Worm (Caenorhabditis elegans): ENCODE measurements around the gene srt-50.

srt-50 gene

DNA sequence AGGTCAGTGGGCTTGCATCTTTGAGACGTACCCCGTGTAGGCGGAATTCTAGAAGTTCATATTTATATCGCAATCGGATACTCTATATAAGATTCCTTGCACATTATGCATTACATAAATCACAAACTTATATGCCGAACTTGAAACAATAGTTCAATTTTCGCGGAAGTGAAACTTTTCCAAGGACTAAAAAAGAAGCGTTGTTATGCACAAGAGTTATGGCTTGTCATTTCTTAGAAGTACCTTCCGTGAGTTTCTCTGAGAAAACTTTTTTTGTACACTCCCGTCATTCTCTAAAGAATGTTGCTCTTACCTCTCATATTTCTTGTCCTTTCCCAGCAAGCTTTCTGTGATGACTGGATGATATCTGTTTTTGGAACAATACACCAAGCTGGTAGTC, 43.9 kb downstream of the srt-50 start, which contains the start of gene M199.136:
M199.136 (plus strand) TSS at position 301 of the 400 bp plus-strand sequence.
- TF ChIP-seq T26A8.4 (GFP tag; IDR thresholded peaks at IDR 0.05) (no peak), R02D3.7 (tag; optimal IDR thresholded peaks at IDR 0.05) (no peak), tra-1 (GFP tag; IDR thresholded peaks at IDR 0.05) (no peak), aly-2 (tag; optimal IDR thresholded peaks at IDR 0.05) (no peak), daf-8 (GFP tag; IDR thresholded peaks at IDR 0.05) (no peak), unc-62 (GFP tag; optimal IDR thresholded peaks at IDR 0.05 in 1 of 2) (no peak), unc-62 (tag; optimal IDR thresholded peaks at IDR 0.05) (no peak), madf-9 (GFP tag; conservative IDR thresholded peaks at IDR 0.05) (no peak), unc-130 (GFP tag; optimal IDR thresholded peaks at IDR 0.05) (no peak)

- TF ChIP-seq set-16 (GFP tag; IDR thresholded peaks at IDR 0.05) (peak; percentile 62; the same call in 1 of the 2 replicates), zag-1 (tag; optimal IDR thresholded peaks at IDR 0.05) (no peak), aly-2 (tag; optimal IDR thresholded peaks at IDR 0.05) (no peak), snpc-1.2 (GFP tag; IDR thresholded peaks at IDR 0.05) (peak; percentile 94), mdt-29 (GFP tag; IDR thresholded peaks at IDR 0.05) (0 out of 2 replicates have a peak, but pooled peaks have one; percentile 43)
Observed at ce11 chrIV:15119268-15119667, 44.8 kb downstream of the srt-50 start.

DNA sequence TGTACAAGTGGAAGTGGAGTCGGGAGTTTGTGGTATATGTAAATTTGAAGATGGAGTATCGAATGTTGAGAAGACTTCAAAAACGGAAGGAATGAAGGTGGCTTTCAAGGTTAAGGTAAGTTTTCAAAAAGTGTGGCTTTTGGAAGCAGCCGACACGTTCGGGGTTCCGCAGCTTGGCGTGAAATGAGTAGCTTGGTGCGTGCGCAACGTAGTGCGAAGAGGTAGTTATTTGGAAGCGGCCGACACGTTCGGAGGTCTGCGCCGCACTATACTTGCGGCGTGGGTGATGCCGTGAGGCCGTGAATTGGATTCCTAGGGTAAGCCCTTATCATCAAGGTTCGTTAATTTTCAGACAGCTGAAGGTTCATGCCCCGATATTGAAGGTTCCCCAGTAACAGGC, 46.3 kb downstream of the srt-50 start, which contains the start of gene clec-189:
clec-189 (plus strand) TSS at position 92 of the 400 bp plus-strand sequence.
- TF ChIP-seq snpc-1.2 (GFP tag; IDR thresholded peaks at IDR 0.05) (peak; percentile 80), nhr-111 (GFP tag; optimal IDR thresholded peaks at IDR 0.05) (no peak), Y75B8A.6 (GFP tag; IDR thresholded peaks at IDR 0.05) (no peak), dve-1 (tag; optimal IDR thresholded peaks at IDR 0.05; ENCODE audit: insufficient read depth) (no peak), set-16 (GFP tag; IDR thresholded peaks at IDR 0.05) (0 out of 2 replicates have a peak, but pooled peaks have one; percentile 19), daf-8 (GFP tag; IDR thresholded peaks at IDR 0.05) (no peak)

DNA sequence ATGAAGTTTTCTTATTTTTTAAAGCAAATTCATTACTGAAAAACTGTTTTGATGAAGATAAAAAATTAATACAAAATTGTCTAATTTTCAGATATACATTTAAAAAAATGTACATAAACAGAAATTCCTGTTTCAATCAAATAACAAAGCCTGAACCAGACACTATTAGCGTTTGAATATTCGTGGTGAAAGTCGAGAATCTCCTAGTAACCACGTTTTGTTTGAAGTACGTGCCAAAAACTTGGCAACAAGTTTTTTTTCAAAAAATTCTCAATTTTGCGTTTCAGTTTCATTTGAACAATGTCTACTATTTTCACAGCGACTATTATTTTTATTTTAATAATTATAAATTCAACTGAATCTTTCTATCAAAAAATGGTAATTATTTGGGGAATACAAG, 48.4 kb downstream of the srt-50 start, which contains the start of gene M199.7:
M199.7 (plus strand) TSS at position 301 of the 400 bp plus-strand sequence.
- TF ChIP-seq mxl-3 (GFP tag; optimal IDR thresholded peaks at IDR 0.05) (no peak), daf-16 (GFP tag; optimal IDR thresholded peaks at IDR 0.05) (no peak), daf-16 (tag; optimal IDR thresholded peaks at IDR 0.05) (no peak), attf-4 (tag; optimal IDR thresholded peaks at IDR 0.05) (no peak), Y48G9A.11 (GFP tag; IDR thresholded peaks at IDR 0.05) (no peak), unc-62 (GFP tag; optimal IDR thresholded peaks at IDR 0.05 in 1 of 2) (no peak), unc-62 (tag; optimal IDR thresholded peaks at IDR 0.05) (no peak)

ce11 chrIV:15126021-15126420, 51.5 kb downstream of the srt-50 start, which contains the start of gene clec-190:
Gene clec-190, minus strand, starts transcription at chrIV:15126121.
- TF ChIP-seq unc-62 (GFP tag; optimal IDR thresholded peaks at IDR 0.05 in 1 of 2), result peak in 1 of 2 experiments; percentile 46
- no peak for TF ChIP-seq unc-62 (tag; optimal IDR thresholded peaks at IDR 0.05)
- no peak for TF ChIP-seq lin-13 (GFP tag; optimal IDR thresholded peaks at IDR 0.05)
- TF ChIP-seq madf-9 (GFP tag; conservative IDR thresholded peaks at IDR 0.05), result no peak

- TF ChIP-seq hlh-11 (tag; optimal IDR thresholded peaks at IDR 0.05), result no peak
Observed at ce11 chrIV:15127731-15128130, 53.2 kb downstream of the srt-50 start, which contains the start of gene M199.9. Gene M199.9, minus strand, starts transcription at chrIV:15127831.

DNA sequence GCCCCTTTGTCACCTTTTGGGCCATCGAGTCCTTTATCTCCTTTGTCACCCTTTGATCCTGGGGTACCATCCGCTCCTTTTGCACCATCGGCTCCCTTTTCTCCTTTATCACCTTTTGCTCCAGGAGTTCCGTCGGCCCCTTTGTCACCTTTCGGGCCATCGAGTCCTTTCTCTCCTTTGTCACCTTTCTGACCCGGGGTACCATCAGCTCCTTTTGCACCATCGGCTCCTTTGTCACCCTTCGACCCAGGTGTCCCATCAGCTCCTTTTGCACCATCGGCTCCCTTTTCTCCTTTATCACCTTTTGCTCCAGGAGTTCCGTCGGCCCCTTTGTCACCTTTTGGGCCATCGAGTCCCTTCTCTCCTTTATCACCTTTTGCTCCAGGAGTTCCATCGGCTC, 55.7 kb downstream of the srt-50 start:
- TF ChIP-seq Y105C5A.15 (GFP tag; IDR thresholded peaks at IDR 0.05), result 0 out of 2 replicates have a peak, but pooled peaks have one; percentile 8
- TF ChIP-seq set-16 (GFP tag; IDR thresholded peaks at IDR 0.05), result peak; percentile 74

ce11 chrIV:15131697-15132096, 57.2 kb downstream of the srt-50 start, which contains the start of gene col-135:
Gene col-135, minus strand, starts transcription at chrIV:15131797.
- no peak for TF ChIP-seq Y75B8A.6 (GFP tag; IDR thresholded peaks at IDR 0.05)
- TF ChIP-seq tag-97 (GFP tag; IDR thresholded peaks at IDR 0.05), result no peak
- no peak for TF ChIP-seq nhr-10 (tag; optimal IDR thresholded peaks at IDR 0.05)
- peak in 1 of 2 experiments; percentile 35 for TF ChIP-seq unc-62 (GFP tag; optimal IDR thresholded peaks at IDR 0.05 in 1 of 2)
- no peak for TF ChIP-seq unc-62 (tag; optimal IDR thresholded peaks at IDR 0.05)
- no peak for TF ChIP-seq lin-29 (GFP tag; IDR thresholded peaks at IDR 0.05)
